Worm (Caenorhabditis elegans) whole organism, L4 larva: Measurements from ENCODE around the gene R08C7.8.
A peak's percentile ranks its signal among the peaks of the same experiment; 100 is the strongest.

Experiments used
- F37D6.2 ChIP-seq: sonication (generic microtip); optimal IDR thresholded peaks from 2 replicates; lab custom pipeline; 2016; ENCODE audit warnings: mild to moderate bottlenecking, missing genetic modification characterization, missing compliant biosample characterization
- F44E2.7 ChIP-seq: fragments of 200-800 bp; sonication (Bioruptor generic); IDR thresholded peaks from 2 replicates; pipeline ENCODE4 v2.1.2; 2022; ENCODE audit warnings: missing genetic modification characterization, missing compliant biosample characterization
- Y105C5A.15 ChIP-seq: fragments of 200-800 bp; sonication (Bioruptor generic); IDR thresholded peaks from 2 replicates; pipeline ENCODE4 v1.3.6; 2022; ENCODE audit warnings: missing genetic modification characterization, missing compliant biosample characterization
- Y48G9A.11 ChIP-seq: fragments of 200-800 bp; sonication (Bioruptor generic); IDR thresholded peaks from 2 replicates; pipeline ENCODE4 v1.3.6; 2022; ENCODE audit warnings: missing genetic modification reagents, missing genetic modification characterization, missing compliant biosample characterization
- Y75B8A.6 ChIP-seq: fragments of 200-800 bp; sonication (Bioruptor generic); IDR thresholded peaks from 2 replicates; pipeline ENCODE4 v1.3.6; 2022; ENCODE audit warnings: missing genetic modification reagents, missing genetic modification characterization, missing compliant biosample characterization
- ZK337.2 ChIP-seq: fragments of 200-800 bp; sonication (Bioruptor generic); IDR thresholded peaks from 2 replicates; pipeline ENCODE4 v1.3.6; 2022; ENCODE audit warnings: missing genetic modification reagents, missing genetic modification characterization, missing compliant biosample characterization
- ZK546.5 ChIP-seq, 2 experiments: sonication (generic microtip); optimal IDR thresholded peaks; 2 replicates each; lab custom pipeline; 2017; ENCODE audit warnings: missing biosample characterization in 2 of 2, missing genetic modification characterization in 2 of 2
- aly-2 ChIP-seq: sonication (generic microtip); optimal IDR thresholded peaks from 2 replicates; lab custom pipeline; 2018; ENCODE audit warnings: missing biosample characterization, missing genetic modification characterization
- arid-1 ChIP-seq: fragments of 200-800 bp; sonication (Bioruptor generic); conservative IDR thresholded peaks from 2 replicates; pipeline ENCODE4 v1.3.6; 2022; ENCODE audit warnings: missing genetic modification reagents, missing genetic modification characterization, missing compliant biosample characterization
- attf-4 ChIP-seq: sonication (generic microtip); optimal IDR thresholded peaks from 3 replicates; lab custom pipeline; 2017; ENCODE audit warnings: missing biosample characterization, missing genetic modification characterization
- ceh-28 ChIP-seq: fragments of 150-350 bp; optimal IDR thresholded peaks from 2 replicates; lab custom pipeline; 2014; ENCODE audit warnings: missing biosample characterization, missing genetic modification reagents, missing genetic modification characterization
- ceh-32 ChIP-seq: sonication (generic microtip); optimal IDR thresholded peaks from 2 replicates; lab custom pipeline; 2016; ENCODE audit warnings: mild to moderate bottlenecking, missing genetic modification characterization, missing compliant biosample characterization; ENCODE audit not compliant: poor library complexity
- ceh-44 ChIP-seq: fragments of 200-800 bp; sonication (Bioruptor generic); IDR thresholded peaks from 2 replicates; pipeline ENCODE4 v1.3.6; 2022; ENCODE audit warnings: missing genetic modification reagents, missing genetic modification characterization, missing compliant biosample characterization
- ceh-62 ChIP-seq: sonication (generic microtip); optimal IDR thresholded peaks from 2 replicates; lab custom pipeline; 2017; ENCODE audit warnings: missing biosample characterization, missing genetic modification characterization
- ceh-82 ChIP-seq: sonication (generic microtip); optimal IDR thresholded peaks from 2 replicates; lab custom pipeline; 2017; ENCODE audit warnings: missing biosample characterization, missing genetic modification characterization
- daf-16 ChIP-seq, 3 experiments: sonication (generic microtip); optimal IDR thresholded peaks; 2 replicates each; lab custom pipeline; 2016 to 2017; ENCODE audit warnings: missing genetic modification characterization in 3 of 3, missing genetic modification reagents in 3 of 3, mild to moderate bottlenecking in 2 of 3, missing compliant biosample characterization in 2 of 3, missing biosample characterization in 1 of 3, moderate library complexity in 1 of 3
- daf-19 ChIP-seq: fragments of 200-800 bp; sonication (Bioruptor generic); conservative IDR thresholded peaks from 2 replicates; pipeline ENCODE4 v1.3.6; 2022; ENCODE audit warnings: missing genetic modification characterization, missing compliant biosample characterization
- daf-8 ChIP-seq: fragments of 200-800 bp; sonication (Bioruptor generic); IDR thresholded peaks from 2 replicates; pipeline ENCODE4 v1.3.6; 2022; ENCODE audit warnings: missing genetic modification characterization, missing compliant biosample characterization
- dmd-8 ChIP-seq: fragments of 200-800 bp; sonication (Bioruptor generic); IDR thresholded peaks from 2 replicates; pipeline ENCODE4 v1.3.6; 2022; ENCODE audit warnings: missing genetic modification characterization, missing compliant biosample characterization
- dmd-9 ChIP-seq: fragments of 200-800 bp; sonication (Bioruptor generic); IDR thresholded peaks from 2 replicates; pipeline ENCODE4 v1.3.6; 2022; ENCODE audit warnings: missing genetic modification reagents, missing genetic modification characterization, missing compliant biosample characterization
- duxl-1 ChIP-seq: sonication (generic microtip); optimal IDR thresholded peaks from 2 replicates; lab custom pipeline; 2016; ENCODE audit warnings: mild to moderate bottlenecking, missing genetic modification characterization, moderate library complexity, missing compliant biosample characterization; ENCODE audit not compliant: poor library complexity
- egl-27 ChIP-seq: sonication (generic microtip); optimal IDR thresholded peaks from 3 replicates; lab custom pipeline; 2017; ENCODE audit warnings: missing biosample characterization, missing genetic modification reagents, missing genetic modification characterization
- egl-43 ChIP-seq: fragments of 200-800 bp; sonication (Bioruptor generic); IDR thresholded peaks from 2 replicates; pipeline ENCODE4 v1.3.6; 2022; ENCODE audit warnings: missing genetic modification reagents, missing genetic modification characterization, missing compliant biosample characterization
- gei-8 ChIP-seq: fragments of 200-800 bp; sonication (Bioruptor generic); optimal IDR thresholded peaks from 2 replicates; lab custom pipeline; 2018; ENCODE audit warnings: mild to moderate bottlenecking, missing genetic modification characterization, missing compliant biosample characterization
- jun-1 ChIP-seq: fragments of 150-350 bp; optimal IDR thresholded peaks from 2 replicates; lab custom pipeline; 2014; ENCODE audit warnings: missing biosample characterization, missing genetic modification reagents, missing genetic modification characterization
- lin-1 ChIP-seq: fragments of 200-800 bp; sonication (Bioruptor generic); IDR thresholded peaks from 2 replicates; pipeline ENCODE4 v1.3.6; 2022; ENCODE audit warnings: missing genetic modification reagents, missing genetic modification characterization, missing compliant biosample characterization
- lin-39 ChIP-seq: fragments of 150-350 bp; optimal IDR thresholded peaks from 2 replicates; lab custom pipeline; 2014; ENCODE audit warnings: missing biosample characterization, missing genetic modification reagents, missing genetic modification characterization
- lir-3 ChIP-seq: sonication (generic microtip); optimal IDR thresholded peaks from 2 replicates; lab custom pipeline; 2016; ENCODE audit warnings: mild to moderate bottlenecking, missing genetic modification characterization, missing compliant biosample characterization
- madf-9 ChIP-seq: fragments of 200-800 bp; sonication (Bioruptor generic); conservative IDR thresholded peaks from 2 replicates; pipeline ENCODE4 v1.3.6; 2022; ENCODE audit warnings: missing genetic modification reagents, missing genetic modification characterization, missing compliant biosample characterization
- mdt-29 ChIP-seq: fragments of 200-800 bp; sonication (Bioruptor generic); IDR thresholded peaks from 2 replicates; pipeline ENCODE4 v1.3.6; 2022; ENCODE audit warnings: missing genetic modification reagents, missing genetic modification characterization, missing compliant biosample characterization
- mes-2 ChIP-seq: sonication (generic microtip); optimal IDR thresholded peaks from 2 replicates; lab custom pipeline; 2016; ENCODE audit warnings: missing genotype, mild to moderate bottlenecking, missing genetic modification characterization, missing compliant biosample characterization; ENCODE audit not compliant: poor library complexity, severe bottlenecking
- mxl-2 ChIP-seq: fragments of 200-800 bp; sonication (Bioruptor generic); conservative IDR thresholded peaks from 2 replicates; pipeline ENCODE4 v1.3.6; 2022; ENCODE audit warnings: missing genetic modification reagents, missing genetic modification characterization, missing compliant biosample characterization
- nhr-11 ChIP-seq: fragments of 150-350 bp; optimal IDR thresholded peaks from 2 replicates; lab custom pipeline; 2014; ENCODE audit warnings: missing biosample characterization, missing genetic modification characterization
- nhr-111 ChIP-seq: fragments of 200-800 bp; sonication (Bioruptor generic); optimal IDR thresholded peaks from 2 replicates; lab custom pipeline; 2018; ENCODE audit warnings: mild to moderate bottlenecking, missing genetic modification characterization, missing compliant biosample characterization
- nhr-25 ChIP-seq: sonication (generic microtip); optimal IDR thresholded peaks from 2 replicates; lab custom pipeline; 2017; ENCODE audit warnings: missing genetic modification characterization, mild to moderate bottlenecking, missing compliant biosample characterization, antibody characterized with exemption, moderate library complexity, borderline replicate concordance; ENCODE audit not compliant: insufficient read depth
- nhr-28 ChIP-seq: fragments of 150-350 bp; optimal IDR thresholded peaks from 2 replicates; lab custom pipeline; 2014; ENCODE audit warnings: missing biosample characterization, missing genetic modification characterization
- nhr-42 ChIP-seq: fragments of 200-800 bp; sonication (Bioruptor generic); IDR thresholded peaks from 2 replicates; pipeline ENCODE4 v1.3.6; 2022; ENCODE audit warnings: missing genetic modification characterization, missing compliant biosample characterization
- nhr-6 ChIP-seq: fragments of 150-350 bp; optimal IDR thresholded peaks from 2 replicates; lab custom pipeline; 2014; ENCODE audit warnings: missing biosample characterization, missing genetic modification characterization
- nhr-76 ChIP-seq: fragments of 150-350 bp; optimal IDR thresholded peaks from 2 replicates; lab custom pipeline; 2014; ENCODE audit warnings: missing biosample characterization, missing genetic modification characterization
- saeg-2 ChIP-seq: fragments of 200-800 bp; sonication (Bioruptor generic); IDR thresholded peaks from 2 replicates; pipeline ENCODE4 v1.3.6; 2022; ENCODE audit warnings: missing genetic modification reagents, missing genetic modification characterization, missing compliant biosample characterization
- skn-1 ChIP-seq: fragments of 150-350 bp; optimal IDR thresholded peaks from 2 replicates; lab custom pipeline; 2014; ENCODE audit warnings: missing biosample characterization, missing genetic modification characterization
- snpc-1.2 ChIP-seq: fragments of 200-800 bp; sonication (Bioruptor generic); IDR thresholded peaks from 2 replicates; pipeline ENCODE4 v1.3.6; 2022; ENCODE audit warnings: missing genetic modification reagents, missing genetic modification characterization, missing compliant biosample characterization
- spr-3 ChIP-seq: fragments of 200-800 bp; sonication (Bioruptor generic); optimal IDR thresholded peaks from 2 replicates; lab custom pipeline; 2018; ENCODE audit warnings: mild to moderate bottlenecking, missing genetic modification characterization, missing compliant biosample characterization
- tag-97 ChIP-seq: fragments of 200-800 bp; sonication (Bioruptor generic); IDR thresholded peaks from 2 replicates; pipeline ENCODE4 v1.3.6; 2022; ENCODE audit warnings: missing genetic modification characterization, missing compliant biosample characterization
- unc-62 ChIP-seq, 3 experiments: fragments of 150-350 bp in 1 of 3; sonication (generic microtip); optimal IDR thresholded peaks in 2 of 3; peaks in 1 of 3; 1 replicate in 1 of 3; 2 replicates in 2 of 3; lab custom pipeline; 2014 to 2017; ENCODE audit warnings: missing biosample characterization in 3 of 3, missing genetic modification characterization in 3 of 3, missing genetic modification reagents in 3 of 3, missing genotype in 1 of 3
- zfp-3 ChIP-seq: fragments of 200-800 bp; sonication (Bioruptor generic); conservative IDR thresholded peaks from 2 replicates; pipeline ENCODE4 v1.3.6; 2022; ENCODE audit warnings: missing genetic modification reagents, missing genetic modification characterization, missing compliant biosample characterization
- zip-11 ChIP-seq: fragments of 200-800 bp; sonication (Bioruptor generic); IDR thresholded peaks from 2 replicates; pipeline ENCODE4 v1.3.6; 2022; ENCODE audit warnings: missing genetic modification characterization, missing compliant biosample characterization

Gene R08C7.8

DNA sequence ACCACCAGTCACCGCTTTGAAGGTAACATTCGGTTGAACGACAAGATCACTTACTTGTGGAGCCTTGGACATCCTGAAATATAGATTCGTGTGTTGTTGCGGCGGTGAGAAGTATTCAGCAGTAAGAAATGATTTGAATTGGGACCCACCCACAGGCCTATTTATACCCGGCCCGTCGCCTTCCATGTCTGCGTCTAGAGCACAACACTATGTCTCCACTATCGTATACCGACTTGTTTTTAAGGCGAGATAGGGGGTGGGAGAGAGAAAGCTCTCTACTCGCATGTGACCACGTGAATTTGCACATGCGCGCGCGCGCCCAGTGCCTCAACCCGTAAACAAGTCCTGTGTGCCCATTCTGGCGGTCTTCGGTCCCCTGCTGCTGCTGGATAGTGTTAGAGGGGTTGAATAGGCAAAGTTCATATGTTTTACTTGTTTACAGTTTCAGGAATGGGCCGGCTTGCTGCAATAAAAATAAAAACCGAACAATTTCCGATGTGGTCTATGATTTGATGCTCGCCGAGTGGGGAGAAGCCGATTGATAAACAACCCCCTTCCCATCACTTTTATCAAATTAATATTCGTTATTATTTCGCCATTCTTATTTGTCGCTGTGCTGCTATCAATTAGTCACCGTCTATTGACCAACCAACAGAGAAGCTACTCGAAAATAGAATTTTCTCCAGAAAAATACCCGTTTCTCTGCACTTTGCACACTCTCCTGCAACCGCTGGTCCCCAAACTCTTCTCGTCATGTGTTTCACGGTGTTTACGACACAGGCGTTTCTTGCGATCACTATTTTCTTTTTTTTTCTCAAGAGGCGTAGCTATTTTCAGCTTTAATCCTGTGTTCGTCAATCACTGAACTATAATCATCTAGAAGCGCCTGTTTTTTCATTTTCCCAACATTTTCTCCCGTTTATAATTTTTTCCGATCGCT lies 35.7 kb upstream of the R08C7.8 start (continued):
- TF ChIP-seq Y48G9A.11 (GFP tag; lab: Robert Waterston, UW), result no peak
- peak in 1 of 2 experiments; percentile 67 for TF ChIP-seq unc-62 (GFP tag; optimal IDR thresholded peaks at IDR 0.05 in 1 of 2; lab: Kevin White, UChicago)
- TF ChIP-seq unc-62 (tag; optimal IDR thresholded peaks at IDR 0.05; lab: Kevin White, UChicago), result no peak
- TF ChIP-seq egl-27, result no peak
- no peak for TF ChIP-seq ceh-82 (tag; lab: Kevin White, UChicago)
- no peak for TF ChIP-seq ceh-28 (tag; lab: Kevin White, UChicago)
- TF ChIP-seq daf-16 (GFP tag; optimal IDR thresholded peaks at IDR 0.05; lab: Kevin White, UChicago), result peak in 1 of 2 experiments; percentile 38
- peak; percentile 98 for TF ChIP-seq daf-16 (tag; optimal IDR thresholded peaks at IDR 0.05; lab: Kevin White, UChicago)
- TF ChIP-seq ceh-32, result no peak
- TF ChIP-seq gei-8 (GFP tag; lab: Kevin White, UChicago), result no peak
- no peak for TF ChIP-seq ceh-62
- TF ChIP-seq attf-4 (tag; lab: Kevin White, UChicago), result no peak
- peak; percentile 49 for TF ChIP-seq mes-2 (tag; lab: Kevin White, UChicago)
- TF ChIP-seq lin-39 (tag; lab: Kevin White, UChicago), result no peak
- TF ChIP-seq mdt-29, result no peak; the same call in 1 of the 2 replicates
- no peak for TF ChIP-seq dmd-9 (GFP tag; lab: Robert Waterston, UW)
- TF ChIP-seq nhr-76 (tag; lab: Kevin White, UChicago), result no peak
- peak; percentile 13 for TF ChIP-seq nhr-28 (tag; lab: Kevin White, UChicago)
- 0 out of 2 replicates have a peak, but pooled peaks have one; percentile 4 for TF ChIP-seq arid-1
- peak; percentile 36 for TF ChIP-seq duxl-1 (tag; lab: Kevin White, UChicago)
- no peak for TF ChIP-seq daf-8 (GFP tag; lab: Robert Waterston, UW)
- no peak for TF ChIP-seq ZK546.5 (tag; optimal IDR thresholded peaks at IDR 0.05; lab: Kevin White, UChicago)
- TF ChIP-seq skn-1 (tag; lab: Kevin White, UChicago), result no peak
- peak; percentile 42 for TF ChIP-seq spr-3 (GFP tag; lab: Kevin White, UChicago)
- peak; percentile 78 for TF ChIP-seq mxl-2 (GFP tag; lab: Robert Waterston, UW)
- no peak for TF ChIP-seq snpc-1.2 (GFP tag; lab: Robert Waterston, UW)
- TF ChIP-seq lir-3, result no peak
- TF ChIP-seq nhr-42 (GFP tag; lab: Robert Waterston, UW), result 0 out of 2 replicates have a peak, but pooled peaks have one; percentile 14
- TF ChIP-seq daf-19 (GFP tag; lab: Robert Waterston, UW), result no peak; the same call in 1 of the 2 replicates
- peak; percentile 70 for TF ChIP-seq nhr-11 (tag; lab: Kevin White, UChicago)
- TF ChIP-seq egl-43, result no peak
- 0 out of 2 replicates have a peak, but pooled peaks have one; percentile 19 for TF ChIP-seq madf-9 (GFP tag; lab: Robert Waterston, UW)
- TF ChIP-seq tag-97 (GFP tag; lab: Robert Waterston, UW), result no peak
- peak; percentile 65 for TF ChIP-seq zfp-3 (GFP tag; lab: Robert Waterston, UW)
- TF ChIP-seq saeg-2, result no peak
- TF ChIP-seq aly-2 (tag; lab: Kevin White, UChicago), result no peak
- no peak for TF ChIP-seq ceh-44 (GFP tag; lab: Robert Waterston, UW)
- TF ChIP-seq F37D6.2 (tag; lab: Kevin White, UChicago), result peak; percentile 18
- TF ChIP-seq dmd-8 (GFP tag; lab: Robert Waterston, UW), result no peak
- TF ChIP-seq nhr-25 (tag; lab: Kevin White, UChicago), result peak; percentile 71
- TF ChIP-seq jun-1 (tag; lab: Kevin White, UChicago), result no peak
- no peak for TF ChIP-seq zip-11 (GFP tag; lab: Robert Waterston, UW)
- no peak for TF ChIP-seq nhr-111
- TF ChIP-seq Y105C5A.15 (GFP tag; lab: Robert Waterston, UW), result peak; percentile 20; the same call in 1 of the 2 replicates
- no peak for TF ChIP-seq F44E2.7 (GFP tag; lab: Robert Waterston, UW)
- peak; percentile 40 for TF ChIP-seq nhr-6 (tag; lab: Kevin White, UChicago)
- no peak for TF ChIP-seq Y75B8A.6
- no peak for TF ChIP-seq ZK337.2 (GFP tag; lab: Robert Waterston, UW)
- TF ChIP-seq lin-1, result peak; percentile 25; the same call in 1 of the 2 replicates
